Fruit fly (Drosophila melanogaster) whole organism, embryonic: ENCODE measurements around the gene CG14787.

Experiments used
- ATbp ChIP-seq: fragments of 200-800 bp; sonication (Bioruptor generic); optimal IDR thresholded peaks from 2 replicates; lab custom pipeline; 2017; ENCODE audit warnings: missing biosample characterization, mild to moderate bottlenecking, missing genetic modification characterization, missing genetic modification reagents
- Bdp1 ChIP-seq: fragments of 200-800 bp; sonication (Bioruptor generic); optimal IDR thresholded peaks from 3 replicates; lab custom pipeline; 2016; ENCODE audit warnings: missing biosample characterization, missing genetic modification characterization
- Bgb ChIP-seq: fragments of 200-800 bp; sonication (Bioruptor generic); IDR thresholded peaks from 2 replicates; pipeline ENCODE4 v1.3.6; 2022; ENCODE audit warnings: missing biosample characterization, missing genetic modification characterization; ENCODE audit not compliant: partially characterized antibody
- CG1024 ChIP-seq: fragments of 200-800 bp; sonication (Bioruptor generic); IDR thresholded peaks from 2 replicates; pipeline ENCODE4 v1.3.6; 2022; ENCODE audit warnings: missing biosample characterization, missing genetic modification characterization
- CG10462 ChIP-seq: fragments of 200-800 bp; sonication (Bioruptor generic); optimal IDR thresholded peaks from 2 replicates; lab custom pipeline; 2016; ENCODE audit warnings: missing biosample characterization, missing genetic modification characterization
- CG11560 ChIP-seq: fragments of 200-800 bp; sonication (Bioruptor generic); IDR thresholded peaks from 3 replicates; pipeline ENCODE4 v1.3.6; 2022; ENCODE audit warnings: missing biosample characterization, missing genetic modification characterization
- CG12155 ChIP-seq: fragments of 200-800 bp; sonication (Bioruptor generic); optimal IDR thresholded peaks from 3 replicates; lab custom pipeline; 2016; ENCODE audit warnings: missing biosample characterization, missing genetic modification characterization
- CG12299 ChIP-seq: fragments of 200-800 bp; sonication (Bioruptor generic); optimal IDR thresholded peaks from 2 replicates; lab custom pipeline; 2018; ENCODE audit warnings: missing biosample characterization, mild to moderate bottlenecking, missing genetic modification characterization
- CG13624 ChIP-seq: fragments of 200-800 bp; sonication (Bioruptor generic); optimal IDR thresholded peaks from 2 replicates; lab custom pipeline; 2016; ENCODE audit warnings: missing biosample characterization, missing genetic modification characterization
- CG16779 ChIP-seq: fragments of 200-800 bp; sonication (Bioruptor generic); IDR thresholded peaks from 2 replicates; pipeline ENCODE4 v1.3.6; 2022; ENCODE audit warnings: missing biosample characterization, missing genetic modification characterization
- CG16863 ChIP-seq: fragments of 200-800 bp; sonication (Bioruptor generic); optimal IDR thresholded peaks from 3 replicates; lab custom pipeline; 2016; ENCODE audit warnings: missing biosample characterization, missing genetic modification characterization
- CG17328 ChIP-seq: fragments of 200-800 bp; sonication (Bioruptor generic); IDR thresholded peaks from 2 replicates; pipeline ENCODE4 v1.3.6; 2022; ENCODE audit warnings: missing biosample characterization, missing genetic modification characterization
- CG17359 ChIP-seq: fragments of 200-800 bp; sonication (Bioruptor generic); optimal IDR thresholded peaks from 3 replicates; lab custom pipeline; 2018; ENCODE audit warnings: missing biosample characterization, mild to moderate bottlenecking, missing genetic modification characterization, moderate library complexity
- CG18599 ChIP-seq: fragments of 200-800 bp; sonication (Bioruptor generic); optimal IDR thresholded peaks from 3 replicates; lab custom pipeline; 2017; ENCODE audit warnings: missing biosample characterization, missing genetic modification characterization, mild to moderate bottlenecking, moderate library complexity, missing genetic modification reagents
- CG2199 ChIP-seq: fragments of 200-800 bp; sonication (Bioruptor generic); IDR thresholded peaks from 3 replicates; pipeline ENCODE4 v1.3.6; 2022; ENCODE audit warnings: missing biosample characterization, missing genetic modification characterization
- CG32532 ChIP-seq: fragments of 200-800 bp; sonication (Bioruptor generic); IDR thresholded peaks from 2 replicates; pipeline ENCODE4 v1.3.6; 2022; ENCODE audit warnings: missing biosample characterization, missing genetic modification characterization
- CG6765 ChIP-seq: fragments of 200-800 bp; sonication (Bioruptor generic); optimal IDR thresholded peaks from 3 replicates; lab custom pipeline; 2017; ENCODE audit warnings: missing biosample characterization, mild to moderate bottlenecking, missing genetic modification characterization
- CG7786 ChIP-seq: fragments of 200-800 bp; sonication (Bioruptor generic); optimal IDR thresholded peaks from 2 replicates; lab custom pipeline; 2016; ENCODE audit warnings: missing biosample characterization, missing genetic modification characterization
- CG8388 ChIP-seq: fragments of 200-800 bp; sonication (Bioruptor generic); optimal IDR thresholded peaks from 2 replicates; lab custom pipeline; 2019; ENCODE audit warnings: missing biosample characterization, mild to moderate bottlenecking, missing genetic modification characterization, moderate library complexity
- CG8924 ChIP-seq: fragments of 200-800 bp; optimal IDR thresholded peaks from 3 replicates; lab custom pipeline; 2019; ENCODE audit warnings: missing biosample characterization, mild to moderate bottlenecking, missing genetic modification characterization, moderate library complexity
- Camta ChIP-seq: fragments of 200-800 bp; sonication (Bioruptor generic); optimal IDR thresholded peaks from 2 replicates; lab custom pipeline; 2016; ENCODE audit warnings: missing biosample characterization, missing genetic modification characterization
- Dek ChIP-seq: fragments of 200-800 bp; sonication (Bioruptor generic); optimal IDR thresholded peaks from 3 replicates; lab custom pipeline; 2019; ENCODE audit warnings: missing biosample characterization, mild to moderate bottlenecking, missing genetic modification characterization, moderate library complexity
- Doc2 ChIP-seq: fragments of 200-800 bp; sonication (Bioruptor generic); IDR thresholded peaks from 2 replicates; pipeline ENCODE4 v1.3.6; 2022; ENCODE audit warnings: missing biosample characterization, missing genetic modification characterization
- Drgx ChIP-seq: fragments of 200-800 bp; sonication (Bioruptor generic); IDR thresholded peaks from 2 replicates; pipeline ENCODE4 v1.3.6; 2022; ENCODE audit warnings: missing biosample characterization, missing genetic modification characterization
- E2f2 ChIP-seq: fragments of 200-800 bp; sonication (Bioruptor generic); IDR thresholded peaks from 2 replicates; pipeline ENCODE4 v1.3.6; 2022; ENCODE audit warnings: missing biosample characterization, missing genetic modification characterization
- Ets97D ChIP-seq: fragments of 200-800 bp; sonication (Bioruptor generic); optimal IDR thresholded peaks from 3 replicates; lab custom pipeline; 2016; ENCODE audit warnings: missing biosample characterization, missing genetic modification characterization
- NfI ChIP-seq: fragments of 200-800 bp; sonication (Bioruptor generic); optimal IDR thresholded peaks from 3 replicates; lab custom pipeline; 2018; ENCODE audit warnings: missing biosample characterization, mild to moderate bottlenecking, missing genetic modification characterization, moderate library complexity
- Trl ChIP-seq, 3 experiments: fragments of >200 bp in 2 of 3; fragments of 200-800 bp in 1 of 3; sonication (Bioruptor generic) in 1 of 3; optimal IDR thresholded peaks; 2 replicates in 1 of 3; 3 replicates in 2 of 3; lab custom pipeline; 2016 to 2017; ENCODE audit warnings: missing biosample characterization in 1 of 3, missing genetic modification characterization in 1 of 3
- al ChIP-seq: fragments of 200-800 bp; sonication (Bioruptor generic); IDR thresholded peaks from 2 replicates; pipeline ENCODE4 v1.3.6; 2022; ENCODE audit warnings: missing biosample characterization, missing genetic modification characterization
- ap ChIP-seq: fragments of 200-800 bp; sonication (Bioruptor generic); IDR thresholded peaks from 2 replicates; pipeline ENCODE4 v1.3.6; 2022; ENCODE audit warnings: missing biosample characterization, missing genetic modification characterization
- cato ChIP-seq: fragments of 200-800 bp; sonication (Bioruptor generic); optimal IDR thresholded peaks from 2 replicates; lab custom pipeline; 2016; ENCODE audit warnings: missing biosample characterization, missing genetic modification characterization, borderline replicate concordance
- cg ChIP-seq: fragments of 200-800 bp; sonication (Bioruptor generic); optimal IDR thresholded peaks from 3 replicates; lab custom pipeline; 2019; ENCODE audit warnings: missing biosample characterization, mild to moderate bottlenecking, missing genetic modification characterization, moderate library complexity
- dati ChIP-seq: fragments of 200-800 bp; sonication (Bioruptor generic); IDR thresholded peaks from 2 replicates; pipeline ENCODE4 v1.3.6; 2022; ENCODE audit warnings: missing biosample characterization, missing genetic modification characterization
- dimm ChIP-seq: fragments of 200-800 bp; sonication (Bioruptor generic); IDR thresholded peaks from 2 replicates; pipeline ENCODE4 v1.3.6; 2022; ENCODE audit warnings: missing biosample characterization, missing genetic modification characterization
- emc ChIP-seq: fragments of 200-800 bp; sonication (Bioruptor generic); optimal IDR thresholded peaks from 2 replicates; lab custom pipeline; 2016; ENCODE audit warnings: missing biosample characterization, missing genetic modification characterization
- ems ChIP-seq: fragments of 200-800 bp; sonication (Bioruptor generic); optimal IDR thresholded peaks from 3 replicates; lab custom pipeline; 2016; ENCODE audit warnings: missing biosample characterization, missing genetic modification characterization
- hth ChIP-seq: fragments of >200 bp; optimal IDR thresholded peaks from 2 replicates; lab custom pipeline; 2017; ENCODE audit warnings: inconsistent platforms
- kah ChIP-seq: fragments of 200-800 bp; sonication (Bioruptor generic); optimal IDR thresholded peaks from 2 replicates; lab custom pipeline; 2018; ENCODE audit warnings: missing biosample characterization, mild to moderate bottlenecking, missing genetic modification characterization
- kni ChIP-seq: fragments of 200-800 bp; sonication (Bioruptor generic); optimal IDR thresholded peaks from 3 replicates; lab custom pipeline; 2017; ENCODE audit warnings: mild to moderate bottlenecking, missing biosample characterization, missing genetic modification reagents, missing genetic modification characterization
- lilli ChIP-seq: fragments of 200-800 bp; sonication (Bioruptor generic); optimal IDR thresholded peaks from 3 replicates; lab custom pipeline; 2016; ENCODE audit warnings: missing biosample characterization, missing genetic modification characterization
- mam ChIP-seq: fragments of 200-800 bp; sonication (Bioruptor generic); optimal IDR thresholded peaks from 3 replicates; lab custom pipeline; 2016; ENCODE audit warnings: missing biosample characterization, missing genetic modification characterization
- nau ChIP-seq: fragments of 200-800 bp; sonication (Bioruptor generic); optimal IDR thresholded peaks from 3 replicates; lab custom pipeline; 2017; ENCODE audit warnings: missing biosample characterization, mild to moderate bottlenecking, missing genetic modification characterization, missing genetic modification reagents
- oc ChIP-seq: fragments of 200-800 bp; sonication (Bioruptor generic); optimal IDR thresholded peaks from 2 replicates; lab custom pipeline; 2018; ENCODE audit warnings: missing biosample characterization, mild to moderate bottlenecking, missing genetic modification characterization, moderate library complexity
- salm ChIP-seq: fragments of 200-800 bp; sonication (Bioruptor generic); optimal IDR thresholded peaks from 2 replicates; lab custom pipeline; 2018; ENCODE audit warnings: missing biosample characterization, mild to moderate bottlenecking, missing genetic modification characterization
- sens ChIP-seq: fragments of 200-800 bp; sonication (Bioruptor generic); peaks from one replicate; lab custom pipeline; 2016; ENCODE audit warnings: missing biosample characterization, missing genetic modification characterization
- sqz ChIP-seq: fragments of 200-800 bp; sonication (Bioruptor generic); optimal IDR thresholded peaks from 3 replicates; lab custom pipeline; 2018; ENCODE audit warnings: missing biosample characterization, mild to moderate bottlenecking, missing genetic modification characterization
- ssp ChIP-seq: fragments of 200-800 bp; sonication (Bioruptor generic); IDR thresholded peaks from 2 replicates; pipeline ENCODE4 v1.3.6; 2022; ENCODE audit warnings: missing biosample characterization, missing genetic modification characterization
- tx ChIP-seq: fragments of 200-800 bp; sonication (Bioruptor generic); optimal IDR thresholded peaks from 2 replicates; lab custom pipeline; 2016; ENCODE audit warnings: missing biosample characterization, missing genetic modification characterization
- zf30C ChIP-seq: fragments of 200-800 bp; sonication (Bioruptor generic); optimal IDR thresholded peaks from 3 replicates; lab custom pipeline; 2018; ENCODE audit warnings: missing biosample characterization, mild to moderate bottlenecking, missing genetic modification characterization
- zfh2 ChIP-seq: fragments of 200-800 bp; sonication (Bioruptor generic); optimal IDR thresholded peaks from 2 replicates; lab custom pipeline; 2016; ENCODE audit warnings: missing biosample characterization, missing genetic modification characterization

The CG14787 gene

DNA sequence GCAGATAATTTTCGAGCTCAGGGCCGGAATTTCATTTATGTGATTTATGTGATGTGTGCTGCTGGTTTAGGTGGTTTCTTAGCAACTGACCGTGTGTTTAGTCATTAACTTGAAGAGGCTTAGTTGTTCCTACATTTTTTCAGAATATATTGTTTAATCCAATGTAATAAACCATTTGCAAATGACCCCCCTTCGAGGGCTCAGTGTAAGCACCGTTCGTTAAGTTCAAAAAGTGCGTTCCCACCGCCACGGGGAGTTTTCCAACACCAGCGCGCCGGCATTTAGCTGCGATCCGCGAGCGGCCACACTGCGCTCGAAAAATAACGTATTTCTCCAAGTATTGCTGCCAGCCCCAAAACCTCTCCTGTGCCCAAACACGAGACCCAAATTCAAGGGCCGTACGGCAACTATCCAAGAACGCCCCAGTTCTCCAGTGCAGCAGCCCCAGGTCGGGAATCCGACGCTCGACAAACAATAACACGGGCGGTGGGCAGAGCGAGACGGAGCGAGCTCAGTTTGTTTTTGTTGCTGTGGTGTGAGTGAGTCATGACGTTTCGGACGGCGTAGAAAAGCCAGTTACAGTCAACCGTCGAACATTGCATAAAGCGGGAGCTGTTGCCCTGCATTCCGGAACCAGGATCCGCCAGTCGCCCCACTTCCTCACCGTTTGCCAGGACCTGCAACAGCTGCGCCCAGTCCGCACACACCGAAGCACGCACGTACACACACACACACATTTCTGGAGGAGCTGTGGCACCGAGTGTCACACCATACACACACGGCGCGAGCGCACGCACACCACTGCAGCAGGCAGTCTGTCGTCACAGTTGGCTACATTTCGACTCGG, 17.0 kb upstream of the CG14787 start, which contains the start of gene rush (continued):
- TF ChIP-seq CG16863 (GFP tag; lab: Kevin White, UChicago) (no peak), lilli (GFP tag; lab: Kevin White, UChicago) (peak; percentile 63), Doc2 (GFP tag; lab: Robert Waterston, UW) (no peak), Bdp1 (no peak), dati (no peak), oc (tag; lab: Kevin White, UChicago) (no peak), CG12155 (GFP tag; lab: Kevin White, UChicago) (peak; percentile 37), CG32532 (GFP tag; lab: Robert Waterston, UW) (peak; percentile 60), Bgb (GFP tag; lab: Robert Waterston, UW) (no peak), sqz (GFP tag; lab: Kevin White, UChicago) (no peak), ATbp (peak; percentile 4), zfh2 (GFP tag; lab: Kevin White, UChicago) (peak; percentile 63), dimm (no peak), tx (GFP tag; lab: Kevin White, UChicago) (no peak), CG11560 (tag; lab: Robert Waterston, UW) (no peak), CG8924 (tag; lab: Kevin White, UChicago) (no peak), sens (GFP tag; lab: Kevin White, UChicago) (peak; percentile 59), Dek (no peak), kni (GFP tag; lab: Kevin White, UChicago) (peak; percentile 5), ap (GFP tag; lab: Robert Waterston, UW) (no peak), mam (peak; percentile 56), CG12299 (tag; lab: Kevin White, UChicago) (no peak), nau (GFP tag; lab: Kevin White, UChicago) (no peak), CG17359 (no peak), CG17328 (GFP tag; lab: Robert Waterston, UW) (no peak), cg (GFP tag; lab: Kevin White, UChicago) (peak; percentile 88), emc (GFP tag; lab: Kevin White, UChicago) (peak; percentile 15), Ets97D (GFP tag; lab: Kevin White, UChicago) (peak; percentile 48), CG6765 (no peak), CG16779 (GFP tag; lab: Robert Waterston, UW) (no peak), CG18599 (GFP tag; lab: Kevin White, UChicago) (peak; percentile 41), CG7786 (GFP tag; lab: Kevin White, UChicago) (peak; percentile 57), CG2199 (GFP tag; lab: Robert Waterston, UW) (no peak), CG10462 (GFP tag; lab: Kevin White, UChicago) (no peak), Drgx (GFP tag; lab: Robert Waterston, UW) (no peak; the same call in 1 of the 2 replicates), zf30C (GFP tag; lab: Kevin White, UChicago) (peak; percentile 95), hth (lab: Kevin White, UChicago) (no peak), salm (no peak), Trl (optimal IDR thresholded peaks at IDR 0.05; lab: Kevin White, UChicago) (no peak), Trl (GFP tag; optimal IDR thresholded peaks at IDR 0.05; lab: Kevin White, UChicago) (no peak), CG8388 (GFP tag; lab: Kevin White, UChicago) (no peak), Camta (GFP tag; lab: Kevin White, UChicago) (no peak), ssp (GFP tag; lab: Robert Waterston, UW) (no peak; the same call in 1 of the 2 replicates), E2f2 (peak; percentile 73), CG13624 (GFP tag; lab: Kevin White, UChicago) (peak; percentile 3), ems (peak; percentile 13), NfI (GFP tag; lab: Kevin White, UChicago) (peak; percentile 42), cato (GFP tag; lab: Kevin White, UChicago) (no peak), al (GFP tag; lab: Robert Waterston, UW) (peak; percentile 41; the same call in 1 of the 2 replicates), CG1024 (GFP tag; lab: Robert Waterston, UW) (no peak), kah (no peak)
